Fruit fly (Drosophila melanogaster): ENCODE data around the gene Coq6.

The Coq6 gene

DNA sequence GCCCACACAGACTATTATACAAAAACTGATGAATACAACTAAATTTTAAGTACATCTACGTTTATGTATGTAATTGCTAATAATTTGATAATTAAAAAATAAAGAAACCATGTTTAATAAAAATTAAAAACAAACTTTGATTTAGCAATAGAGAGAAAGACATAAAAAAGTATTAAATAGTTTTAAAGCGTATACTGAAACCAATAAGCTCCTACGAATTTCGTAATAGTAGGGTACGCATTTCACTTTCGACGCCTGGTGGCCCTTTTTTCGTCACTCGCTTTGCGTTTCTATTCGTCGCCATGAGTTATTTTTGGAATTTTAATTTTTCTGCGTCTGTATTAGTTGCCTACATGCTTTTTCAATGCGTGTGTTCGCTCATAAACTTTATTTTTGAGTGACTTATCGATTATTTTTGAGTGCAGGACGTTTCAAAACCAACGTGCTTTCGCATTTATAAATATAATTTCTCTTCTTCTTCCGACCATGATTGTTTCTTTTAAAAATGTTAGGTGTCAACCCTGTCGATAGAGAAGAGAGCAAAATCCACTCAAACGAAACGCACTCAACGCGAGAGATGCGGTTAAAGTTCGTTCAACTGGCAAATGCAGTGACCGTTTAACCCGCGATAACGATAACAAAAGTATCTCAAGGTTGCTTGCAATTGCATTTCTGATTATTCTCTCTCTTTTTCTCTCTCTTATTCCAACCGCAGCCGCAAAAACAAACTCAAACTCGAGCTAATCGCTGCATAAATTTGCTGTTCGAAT, 14.7 kb upstream of the Coq6 start, which contains the start of gene Oscillin (continued):
- TF ChIP-seq Dbx (GFP tag; IDR thresholded peaks at IDR 0.05) = peak; percentile 79
- TF ChIP-seq CG3065 (GFP tag; optimal IDR thresholded peaks at IDR 0.05) = peak; percentile 67
- no peak for TF ChIP-seq CG8478 (optimal IDR thresholded peaks at IDR 0.05)
- TF ChIP-seq CG4360 (GFP tag; IDR thresholded peaks at IDR 0.05) = 0 out of 2 replicates have a peak, but pooled peaks have one; percentile 4
- TF ChIP-seq CG33213 (GFP tag; optimal IDR thresholded peaks at IDR 0.05) = peak; percentile 41
- no peak for TF ChIP-seq zen (tag; optimal IDR thresholded peaks at IDR 0.05)
- no peak for TF ChIP-seq h (optimal IDR thresholded peaks at IDR 0.05)
- peak; percentile 61 for TF ChIP-seq CG11723 (GFP tag; optimal IDR thresholded peaks at IDR 0.05)
- no peak for TF ChIP-seq repo (GFP tag; optimal IDR thresholded peaks at IDR 0.05)
- TF ChIP-seq CG3838 (GFP tag; optimal IDR thresholded peaks at IDR 0.05) = peak; percentile 8
- no peak for TF ChIP-seq CG9797 (GFP tag; optimal IDR thresholded peaks at IDR 0.05)
- TF ChIP-seq Sry-β (GFP tag; optimal IDR thresholded peaks at IDR 0.05) = no peak
- peak; percentile 86 for TF ChIP-seq Meics (GFP tag; optimal IDR thresholded peaks at IDR 0.05)
- no peak for TF ChIP-seq hth (optimal IDR thresholded peaks at IDR 0.05)
- no peak; the same call in none of the 2 replicates for TF ChIP-seq Oaz (GFP tag; IDR thresholded peaks at IDR 0.05)
- no peak; the same call in 1 of the 2 replicates for TF ChIP-seq Ravus (GFP tag; IDR thresholded peaks at IDR 0.05)
- peak; percentile 49; the same call in 1 of the 2 replicates for TF ChIP-seq NFAT (GFP tag; IDR thresholded peaks at IDR 0.05)
- TF ChIP-seq CG17359 (tag; optimal IDR thresholded peaks at IDR 0.05) = peak; percentile 91
- TF ChIP-seq az2 (GFP tag; optimal IDR thresholded peaks at IDR 0.05) = peak; percentile 77
- peak; percentile 81 for TF ChIP-seq ttk (GFP tag; IDR thresholded peaks at IDR 0.05)
- no peak for TF ChIP-seq CG13424 (tag; optimal IDR thresholded peaks at IDR 0.05)
- TF ChIP-seq cas (GFP tag; IDR thresholded peaks at IDR 0.05) = peak; percentile 36; the same call in 1 of the 2 replicates
- peak; percentile 45 for TF ChIP-seq CG4404 (GFP tag; IDR thresholded peaks at IDR 0.05)
- TF ChIP-seq CG9437 (GFP tag; optimal IDR thresholded peaks at IDR 0.05) = peak; percentile 40
- peak; percentile 51 for TF ChIP-seq CG30020 (tag; optimal IDR thresholded peaks at IDR 0.05)
- no peak for TF ChIP-seq ac (GFP tag; optimal IDR thresholded peaks at IDR 0.05)
- TF ChIP-seq CG34376 (GFP tag; optimal IDR thresholded peaks at IDR 0.05) = peak; percentile 33
- no peak for TF ChIP-seq bigmax (GFP tag; optimal IDR thresholded peaks at IDR 0.05)
- TF ChIP-seq CG17612 (GFP tag; IDR thresholded peaks at IDR 0.05) = peak; percentile 54; the same call in 1 of the 2 replicates
- peak; percentile 93 for TF ChIP-seq CG18262 (tag; optimal IDR thresholded peaks at IDR 0.05)
- no peak for TF ChIP-seq en (GFP tag; optimal IDR thresholded peaks at IDR 0.05)
- peak; percentile 68 for TF ChIP-seq CG14050 (GFP tag; IDR thresholded peaks at IDR 0.05)
- TF ChIP-seq dati (GFP tag; IDR thresholded peaks at IDR 0.05) = peak; percentile 49; the same call in 1 of the 2 replicates
- peak; percentile 18 for TF ChIP-seq chn (GFP tag; optimal IDR thresholded peaks at IDR 0.05)
- TF ChIP-seq CG2202 (tag; optimal IDR thresholded peaks at IDR 0.05) = peak; percentile 28
- TF ChIP-seq ranshi (GFP tag; IDR thresholded peaks at IDR 0.05) = peak; percentile 83
- no peak for TF ChIP-seq dan (GFP tag; IDR thresholded peaks at IDR 0.05)
- TF ChIP-seq scrt (GFP tag; optimal IDR thresholded peaks at IDR 0.05) = peak; percentile 52
- 0 out of 2 replicates have a peak, but pooled peaks have one; percentile 15 for TF ChIP-seq CG2129 (GFP tag; IDR thresholded peaks at IDR 0.05; ENCODE audit: partially characterized antibody)
- TF ChIP-seq stc (GFP tag; IDR thresholded peaks at IDR 0.05) = peak; percentile 94
- TF ChIP-seq D (optimal IDR thresholded peaks at IDR 0.05) = no peak
- TF ChIP-seq D (GFP tag; optimal IDR thresholded peaks at IDR 0.05) = peak; percentile 77
- peak; percentile 22; the same call in 1 of the 2 replicates for TF ChIP-seq amos (GFP tag; IDR thresholded peaks at IDR 0.05; ENCODE audit: partially characterized antibody)
- peak; percentile 90 for TF ChIP-seq Med (GFP tag)
- no peak for TF ChIP-seq Ets65A (GFP tag)
- peak; percentile 93; the same call in 2 of the 3 replicates for TF ChIP-seq Opbp (GFP tag; IDR thresholded peaks at IDR 0.05; ENCODE audit: partially characterized antibody)
- no peak for TF ChIP-seq cato (GFP tag; optimal IDR thresholded peaks at IDR 0.05; ENCODE audit: borderline replicate concordance)
- TF ChIP-seq z (GFP tag; IDR thresholded peaks at IDR 0.05) = peak; percentile 98
- no peak for TF ChIP-seq CG17186 (GFP tag; optimal IDR thresholded peaks at IDR 0.05)
- TF ChIP-seq ap (GFP tag; IDR thresholded peaks at IDR 0.05) = no peak
- TF ChIP-seq CG12071 (GFP tag; optimal IDR thresholded peaks at IDR 0.05) = no peak

All from whole organism, embryonic.